Fruit fly (Drosophila melanogaster): Measurements from ENCODE around the gene Spn.

Spn gene

dm6 chr3L:2589167-2589910, 35.2 kb upstream of the Spn start, which contains the start of gene dos (continued):
- TF ChIP-seq ewg (GFP tag; optimal IDR thresholded peaks at IDR 0.05): peak; percentile 61
- peak; percentile 21 for TF ChIP-seq nom (GFP tag; optimal IDR thresholded peaks at IDR 0.05)
- peak; percentile 74 for TF ChIP-seq knrl (GFP tag; IDR thresholded peaks at IDR 0.05; ENCODE audit: partially characterized antibody)
- no peak for TF ChIP-seq CG10959 (GFP tag; IDR thresholded peaks at IDR 0.05)
- peak; percentile 27 for TF ChIP-seq CG4820 (GFP tag; optimal IDR thresholded peaks at IDR 0.05)
- TF ChIP-seq CG13775 (GFP tag; optimal IDR thresholded peaks at IDR 0.05): peak; percentile 56
- TF ChIP-seq ato (GFP tag; IDR thresholded peaks at IDR 0.05; ENCODE audit: partially characterized antibody): peak; percentile 71
- no peak for TF ChIP-seq GATAe (GFP tag; conservative IDR thresholded peaks at IDR 0.05)
- peak; percentile 84 for TF ChIP-seq BEAF-32 (GFP tag; optimal IDR thresholded peaks at IDR 0.05)
- TF ChIP-seq Drgx (GFP tag; IDR thresholded peaks at IDR 0.05): no peak
- TF ChIP-seq Aef1 (GFP tag; IDR thresholded peaks at IDR 0.05): no peak
- TF ChIP-seq CG7786 (GFP tag; optimal IDR thresholded peaks at IDR 0.05): no peak
- TF ChIP-seq CG1602 (GFP tag; optimal IDR thresholded peaks at IDR 0.05): peak; percentile 14
- TF ChIP-seq CG5953 (GFP tag; IDR thresholded peaks at IDR 0.05): no peak
- no peak for TF ChIP-seq CG10321 (GFP tag; IDR thresholded peaks at IDR 0.05)
- peak; percentile 27 for TF ChIP-seq CG7928 (GFP tag; optimal IDR thresholded peaks at IDR 0.05)
- TF ChIP-seq CG11504 (tag; optimal IDR thresholded peaks at IDR 0.05): peak; percentile 52
- TF ChIP-seq CG10979 (tag; optimal IDR thresholded peaks at IDR 0.05): peak; percentile 34
- TF ChIP-seq Bgb (GFP tag; IDR thresholded peaks at IDR 0.05; ENCODE audit: partially characterized antibody): peak; percentile 77
- TF ChIP-seq CG12155 (GFP tag; optimal IDR thresholded peaks at IDR 0.05): peak; percentile 30
- TF ChIP-seq Blimp-1 (GFP tag; optimal IDR thresholded peaks at IDR 0.05): peak; percentile 43
- peak; percentile 5 for TF ChIP-seq Six4 (GFP tag; optimal IDR thresholded peaks at IDR 0.05)
- TF ChIP-seq gt (GFP tag; IDR thresholded peaks at IDR 0.05): no peak
- TF ChIP-seq lbe (GFP tag; optimal IDR thresholded peaks at IDR 0.05): peak; percentile 77
- no peak for TF ChIP-seq da (GFP tag; optimal IDR thresholded peaks at IDR 0.05)
- no peak for TF ChIP-seq CG3726 (GFP tag; IDR thresholded peaks at IDR 0.05)
- TF ChIP-seq nau (GFP tag; optimal IDR thresholded peaks at IDR 0.05): no peak
- no peak for TF ChIP-seq jigr1 (GFP tag; IDR thresholded peaks at IDR 0.05)
- TF ChIP-seq CG6654 (GFP tag; optimal IDR thresholded peaks at IDR 0.05): no peak
- 0 out of 2 replicates have a peak, but pooled peaks have one; percentile 32 for TF ChIP-seq sob (GFP tag; IDR thresholded peaks at IDR 0.05)
- TF ChIP-seq nerfin-2 (GFP tag; IDR thresholded peaks at IDR 0.05; ENCODE audit: partially characterized antibody): 0 out of 2 replicates have a peak, but pooled peaks have one; percentile 17
- peak; percentile 8 for TF ChIP-seq CG4328 (GFP tag; optimal IDR thresholded peaks at IDR 0.05)
- TF ChIP-seq chm (GFP tag; IDR thresholded peaks at IDR 0.05): peak; percentile 23; the same call in 1 of the 2 replicates
- TF ChIP-seq CG11085 (GFP tag; IDR thresholded peaks at IDR 0.05): no peak
- no peak for TF ChIP-seq pan (optimal IDR thresholded peaks at IDR 0.05)
- no peak for TF ChIP-seq pan (GFP tag; optimal IDR thresholded peaks at IDR 0.05 in 1 of 2, IDR thresholded peaks at IDR 0.05 in 1 of 2)
- TF ChIP-seq toy (GFP tag; IDR thresholded peaks at IDR 0.05): no peak
- peak; percentile 51 for TF ChIP-seq Dip3 (GFP tag; optimal IDR thresholded peaks at IDR 0.05)
- TF ChIP-seq Usf (GFP tag; optimal IDR thresholded peaks at IDR 0.05): no peak
- TF ChIP-seq CG31224 (GFP tag; IDR thresholded peaks at IDR 0.05): no peak
- TF ChIP-seq CG9727 (GFP tag; optimal IDR thresholded peaks at IDR 0.05): no peak
- TF ChIP-seq Hey (tag; optimal IDR thresholded peaks at IDR 0.05): no peak
- no peak for TF ChIP-seq hkb (optimal IDR thresholded peaks at IDR 0.05)
- no peak for TF ChIP-seq hkb (GFP tag; IDR thresholded peaks at IDR 0.05)
- TF ChIP-seq CG18764 (GFP tag; optimal IDR thresholded peaks at IDR 0.05): peak; percentile 29
- TF ChIP-seq Lpt (GFP tag; optimal IDR thresholded peaks at IDR 0.05): no peak
- TF ChIP-seq ssp (GFP tag; IDR thresholded peaks at IDR 0.05): no peak
- no peak for TF ChIP-seq Atf3 (GFP tag; optimal IDR thresholded peaks at IDR 0.05)
- TF ChIP-seq ro (GFP tag; IDR thresholded peaks at IDR 0.05): no peak
- TF ChIP-seq CG12659 (GFP tag; optimal IDR thresholded peaks at IDR 0.05): peak; percentile 87
